Fruit fly (Drosophila melanogaster) Kc167 (cell line): Measurements from ENCODE around the gene CG4045.

Source experiments
- Myc ChIP-seq: fragments of >200 bp; optimal IDR thresholded peaks from 2 replicates; lab custom pipeline; 2017; ENCODE audit warnings: missing external identifiers
- h ChIP-seq: fragments of >200 bp; optimal IDR thresholded peaks from 3 replicates; lab custom pipeline; 2018; ENCODE audit warnings: missing external identifiers
- insv ChIP-seq: fragments of >200 bp; optimal IDR thresholded peaks from 3 replicates; lab custom pipeline; 2018; ENCODE audit warnings: missing external identifiers
- psq ChIP-seq: fragments of >200 bp; optimal IDR thresholded peaks from 2 replicates; lab custom pipeline; 2017; ENCODE audit warnings: missing external identifiers

dm6 chrX:2048778-2049686, 26.7 kb downstream of the CG4045 start:
- no peak for TF ChIP-seq h (lab: Kevin White, UChicago)
- TF ChIP-seq insv (lab: Kevin White, UChicago), result no peak
- TF ChIP-seq psq (lab: Kevin White, UChicago), result no peak
- no peak for TF ChIP-seq Myc (lab: Kevin White, UChicago)
